Fruit fly (Drosophila melanogaster) whole organism, embryonic: Measurements from ENCODE around the gene CG7557.
A peak's percentile ranks its signal among the peaks of the same experiment; 100 is the strongest.

Source experiments
- CG11456 ChIP-seq: fragments of 200-800 bp; sonication (Bioruptor generic); IDR thresholded peaks from 3 replicates; pipeline ENCODE4 v1.3.6; 2022; ENCODE audit warnings: missing biosample characterization, missing genetic modification characterization
- CG12155 ChIP-seq: fragments of 200-800 bp; sonication (Bioruptor generic); optimal IDR thresholded peaks from 3 replicates; lab custom pipeline; 2016; ENCODE audit warnings: missing biosample characterization, missing genetic modification characterization
- CG13894 ChIP-seq: fragments of 200-800 bp; sonication (Bioruptor generic); optimal IDR thresholded peaks from 3 replicates; lab custom pipeline; 2018; ENCODE audit warnings: missing biosample characterization, mild to moderate bottlenecking, missing genetic modification characterization, moderate library complexity
- CG14441 ChIP-seq: fragments of 200-800 bp; sonication (Bioruptor generic); IDR thresholded peaks from 2 replicates; pipeline ENCODE4 v1.3.6; 2022; ENCODE audit warnings: missing biosample characterization, missing genetic modification characterization
- CG14965 ChIP-seq: fragments of 200-800 bp; sonication (Bioruptor generic); optimal IDR thresholded peaks from 2 replicates; lab custom pipeline; 2016; ENCODE audit warnings: missing biosample characterization, missing genetic modification characterization, borderline replicate concordance
- CG15696 ChIP-seq: fragments of 200-800 bp; sonication (Bioruptor generic); optimal IDR thresholded peaks from 2 replicates; lab custom pipeline; 2019; ENCODE audit warnings: missing biosample characterization, mild to moderate bottlenecking, missing genetic modification characterization, moderate library complexity
- CG16863 ChIP-seq: fragments of 200-800 bp; sonication (Bioruptor generic); optimal IDR thresholded peaks from 3 replicates; lab custom pipeline; 2016; ENCODE audit warnings: missing biosample characterization, missing genetic modification characterization
- CG17328 ChIP-seq: fragments of 200-800 bp; sonication (Bioruptor generic); IDR thresholded peaks from 2 replicates; pipeline ENCODE4 v1.3.6; 2022; ENCODE audit warnings: missing biosample characterization, missing genetic modification characterization
- CG17361 ChIP-seq: fragments of 200-800 bp; sonication (Bioruptor generic); IDR thresholded peaks from 3 replicates; pipeline ENCODE4 v1.3.6; 2022; ENCODE audit warnings: missing biosample characterization, missing genetic modification characterization
- CG17829 ChIP-seq: fragments of 200-800 bp; optimal IDR thresholded peaks from 2 replicates; lab custom pipeline; 2019; ENCODE audit warnings: missing biosample characterization, mild to moderate bottlenecking, missing genetic modification characterization, moderate library complexity
- CG18619 ChIP-seq: fragments of 200-800 bp; sonication (Bioruptor generic); optimal IDR thresholded peaks from 3 replicates; lab custom pipeline; 2017; ENCODE audit warnings: missing biosample characterization, mild to moderate bottlenecking, missing genetic modification characterization
- CG2678 ChIP-seq: fragments of 200-800 bp; sonication (Bioruptor generic); optimal IDR thresholded peaks from 3 replicates; lab custom pipeline; 2019; ENCODE audit warnings: missing biosample characterization, mild to moderate bottlenecking, missing genetic modification characterization, moderate library complexity
- CG6654 ChIP-seq: fragments of 200-800 bp; sonication (Bioruptor generic); optimal IDR thresholded peaks from 2 replicates; lab custom pipeline; 2017; ENCODE audit warnings: missing biosample characterization, mild to moderate bottlenecking, missing genetic modification characterization
- CG6689 ChIP-seq: fragments of 200-800 bp; sonication (Bioruptor generic); IDR thresholded peaks from 2 replicates; pipeline ENCODE4 v1.3.6; 2022; ENCODE audit warnings: missing biosample characterization, missing genetic modification characterization
- CG7357 ChIP-seq: fragments of 200-800 bp; sonication (Bioruptor generic); IDR thresholded peaks from 3 replicates; pipeline ENCODE4 v1.3.6; 2022; ENCODE audit warnings: missing biosample characterization, missing genetic modification characterization
- CG8359 ChIP-seq: fragments of 200-800 bp; sonication (Bioruptor generic); optimal IDR thresholded peaks from 2 replicates; lab custom pipeline; 2017; ENCODE audit warnings: missing biosample characterization, mild to moderate bottlenecking, missing genetic modification characterization, borderline replicate concordance
- CG8924 ChIP-seq: fragments of 200-800 bp; optimal IDR thresholded peaks from 3 replicates; lab custom pipeline; 2019; ENCODE audit warnings: missing biosample characterization, mild to moderate bottlenecking, missing genetic modification characterization, moderate library complexity
- D19B ChIP-seq: fragments of 200-800 bp; sonication (Bioruptor generic); optimal IDR thresholded peaks from 2 replicates; lab custom pipeline; 2017; ENCODE audit warnings: missing biosample characterization, mild to moderate bottlenecking, missing genetic modification characterization
- H2.0 ChIP-seq: fragments of 200-800 bp; sonication (Bioruptor generic); IDR thresholded peaks from 2 replicates; pipeline ENCODE4 v1.3.6; 2022; ENCODE audit warnings: missing biosample characterization, missing genetic modification characterization
- MTF-1 ChIP-seq: fragments of 200-800 bp; sonication (Bioruptor generic); optimal IDR thresholded peaks from 2 replicates; lab custom pipeline; 2018; ENCODE audit warnings: missing biosample characterization, mild to moderate bottlenecking, missing genetic modification characterization, borderline replicate concordance
- NfI ChIP-seq: fragments of 200-800 bp; sonication (Bioruptor generic); optimal IDR thresholded peaks from 3 replicates; lab custom pipeline; 2018; ENCODE audit warnings: missing biosample characterization, mild to moderate bottlenecking, missing genetic modification characterization, moderate library complexity
- Six4 ChIP-seq: fragments of 200-800 bp; sonication (Bioruptor generic); optimal IDR thresholded peaks from 2 replicates; lab custom pipeline; 2016; ENCODE audit warnings: missing biosample characterization, missing genetic modification characterization
- Sry-δ ChIP-seq: fragments of 200-800 bp; sonication (Bioruptor generic); optimal IDR thresholded peaks from 2 replicates; lab custom pipeline; 2016; ENCODE audit warnings: missing biosample characterization, missing genetic modification characterization
- Ssrp ChIP-seq: fragments of 200-800 bp; sonication (Bioruptor generic); optimal IDR thresholded peaks from 2 replicates; lab custom pipeline; 2018; ENCODE audit warnings: missing biosample characterization, mild to moderate bottlenecking, missing genetic modification characterization, moderate library complexity
- Xbp1 ChIP-seq: fragments of 200-800 bp; sonication (Bioruptor generic); optimal IDR thresholded peaks from 3 replicates; lab custom pipeline; 2016; ENCODE audit warnings: missing biosample characterization, mild to moderate bottlenecking, missing genetic modification characterization
- bab2 ChIP-seq: fragments of 200-800 bp; sonication (Bioruptor generic); optimal IDR thresholded peaks from 2 replicates; lab custom pipeline; 2016; ENCODE audit warnings: missing biosample characterization, missing genetic modification characterization
- chm ChIP-seq: fragments of 200-800 bp; sonication (Bioruptor generic); IDR thresholded peaks from 2 replicates; pipeline ENCODE4 v1.3.6; 2022; ENCODE audit warnings: missing biosample characterization, missing genetic modification characterization
- ci ChIP-seq: fragments of 200-800 bp; sonication (Bioruptor generic); IDR thresholded peaks from 3 replicates; pipeline ENCODE4 v1.3.6; 2022; ENCODE audit warnings: missing biosample characterization, missing genetic modification characterization
- cwo ChIP-seq: fragments of 200-800 bp; sonication (Bioruptor generic); optimal IDR thresholded peaks from 3 replicates; lab custom pipeline; 2017; ENCODE audit warnings: missing biosample characterization, missing genetic modification characterization, mild to moderate bottlenecking, moderate library complexity, missing genetic modification reagents
- exex ChIP-seq: fragments of 200-800 bp; sonication (Bioruptor generic); optimal IDR thresholded peaks from 4 replicates; lab custom pipeline; 2018; ENCODE audit warnings: missing biosample characterization, mild to moderate bottlenecking, missing genetic modification characterization, moderate library complexity
- gcm2 ChIP-seq: fragments of 200-800 bp; sonication (Bioruptor generic); optimal IDR thresholded peaks from 2 replicates; lab custom pipeline; 2016; ENCODE audit warnings: missing biosample characterization, missing genetic modification characterization
- ind ChIP-seq: fragments of 200-800 bp; sonication (Bioruptor generic); optimal IDR thresholded peaks from 3 replicates; lab custom pipeline; 2016; ENCODE audit warnings: missing biosample characterization, missing genetic modification characterization
- kay ChIP-seq: fragments of 200-800 bp; sonication (Bioruptor generic); optimal IDR thresholded peaks from 2 replicates; lab custom pipeline; 2016; ENCODE audit warnings: missing biosample characterization, missing genetic modification characterization
- maf-S ChIP-seq: fragments of 200-800 bp; sonication (Bioruptor generic); optimal IDR thresholded peaks from 2 replicates; lab custom pipeline; 2016; ENCODE audit warnings: missing biosample characterization, missing genetic modification characterization
- phol ChIP-seq: fragments of 200-800 bp; sonication (Bioruptor generic); optimal IDR thresholded peaks from 3 replicates; lab custom pipeline; 2018; ENCODE audit warnings: missing biosample characterization, mild to moderate bottlenecking, missing genetic modification characterization, moderate library complexity
- pita ChIP-seq: fragments of 200-800 bp; sonication (Bioruptor generic); optimal IDR thresholded peaks from 2 replicates; lab custom pipeline; 2017; ENCODE audit warnings: missing biosample characterization, mild to moderate bottlenecking, missing genetic modification characterization
- pnt ChIP-seq: fragments of 200-800 bp; sonication (Bioruptor generic); optimal IDR thresholded peaks from 3 replicates; lab custom pipeline; 2016; ENCODE audit warnings: missing biosample characterization, missing genetic modification characterization
- pros ChIP-seq: fragments of 200-800 bp; sonication (Bioruptor generic); optimal IDR thresholded peaks from 3 replicates; lab custom pipeline; 2019; ENCODE audit warnings: missing biosample characterization, mild to moderate bottlenecking, missing genetic modification characterization, moderate library complexity
- pum ChIP-seq: fragments of 200-800 bp; sonication (Bioruptor generic); optimal IDR thresholded peaks from 2 replicates; lab custom pipeline; 2016; ENCODE audit warnings: missing biosample characterization, missing genetic modification characterization
- rib ChIP-seq: fragments of 200-800 bp; sonication (Bioruptor generic); IDR thresholded peaks from 2 replicates; pipeline ENCODE4 v1.3.6; 2022; ENCODE audit warnings: missing biosample characterization, missing genetic modification characterization
- salm ChIP-seq: fragments of 200-800 bp; sonication (Bioruptor generic); optimal IDR thresholded peaks from 2 replicates; lab custom pipeline; 2018; ENCODE audit warnings: missing biosample characterization, mild to moderate bottlenecking, missing genetic modification characterization
- sc ChIP-seq, 3 experiments: fragments of >200 bp in 2 of 3; fragments of 200-800 bp in 1 of 3; sonication (Bioruptor generic) in 1 of 3; optimal IDR thresholded peaks; 2 replicates in 2 of 3; 3 replicates in 1 of 3; lab custom pipeline; 2017; ENCODE audit warnings: mild to moderate bottlenecking in 1 of 3, missing biosample characterization in 1 of 3, missing genetic modification characterization in 1 of 3, missing genetic modification reagents in 1 of 3
- scrt ChIP-seq: fragments of 200-800 bp; sonication (Bioruptor generic); optimal IDR thresholded peaks from 2 replicates; lab custom pipeline; 2018; ENCODE audit warnings: missing biosample characterization, mild to moderate bottlenecking, missing genetic modification characterization, moderate library complexity
- sens-2 ChIP-seq: fragments of 200-800 bp; sonication (Bioruptor generic); IDR thresholded peaks from 2 replicates; pipeline ENCODE4 v1.3.6; 2022; ENCODE audit warnings: missing biosample characterization, missing genetic modification characterization
- slou ChIP-seq: fragments of 200-800 bp; sonication (Bioruptor generic); optimal IDR thresholded peaks from 3 replicates; lab custom pipeline; 2016; ENCODE audit warnings: missing biosample characterization, missing genetic modification characterization
- tap ChIP-seq: fragments of 200-800 bp; optimal IDR thresholded peaks from 3 replicates; lab custom pipeline; 2019; ENCODE audit warnings: missing biosample characterization, mild to moderate bottlenecking, missing genetic modification characterization, moderate library complexity
- tio ChIP-seq: fragments of 200-800 bp; sonication (Bioruptor generic); optimal IDR thresholded peaks from 2 replicates; lab custom pipeline; 2017; ENCODE audit warnings: missing biosample characterization, missing genetic modification characterization, inconsistent platforms
- tna ChIP-seq: fragments of 200-800 bp; sonication (Bioruptor generic); IDR thresholded peaks from 2 replicates; pipeline ENCODE4 v1.3.6; 2022; ENCODE audit warnings: missing biosample characterization, missing genetic modification characterization; ENCODE audit not compliant: partially characterized antibody
- twi ChIP-seq: fragments of 200-800 bp; optimal IDR thresholded peaks from 2 replicates; lab custom pipeline; 2019; ENCODE audit warnings: missing biosample characterization, mild to moderate bottlenecking, missing genetic modification characterization, moderate library complexity
- vvl ChIP-seq: fragments of 200-800 bp; sonication (Bioruptor generic); IDR thresholded peaks from 2 replicates; pipeline ENCODE4 v1.3.6; 2022; ENCODE audit warnings: missing biosample characterization, missing genetic modification characterization

Gene CG7557

DNA sequence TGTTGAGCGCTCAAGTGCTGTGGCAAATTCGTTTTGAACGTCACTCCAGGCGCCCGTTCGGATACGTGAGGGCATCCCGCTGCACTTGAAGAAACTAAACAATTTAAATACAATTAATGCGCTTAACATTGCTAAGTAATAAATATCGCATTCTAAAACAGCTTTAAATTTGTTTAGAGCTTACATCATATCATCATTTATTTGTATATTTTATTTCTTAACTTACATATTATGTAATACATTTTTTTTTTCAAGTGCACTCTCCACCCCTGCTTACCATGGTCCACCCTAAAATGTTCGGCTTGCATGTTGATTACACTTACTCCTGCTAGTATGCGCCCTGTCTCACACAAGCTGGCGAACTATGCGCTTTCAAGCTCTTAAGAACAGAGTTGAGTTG lies 29.6 kb upstream of the CG7557 start (continued):
- peak; percentile 46 for TF ChIP-seq CG15696 (tag; lab: Kevin White, UChicago)
- peak; percentile 94 for TF ChIP-seq CG17328
- peak; percentile 24 for TF ChIP-seq twi (tag; lab: Kevin White, UChicago)
- TF ChIP-seq CG2678 (tag; lab: Kevin White, UChicago) = no peak
- peak; percentile 83 for TF ChIP-seq sens-2
- peak; percentile 83 for TF ChIP-seq phol
- TF ChIP-seq CG14965 (GFP tag; lab: Kevin White, UChicago) = no peak
- peak; percentile 68 for TF ChIP-seq CG14441 (GFP tag; lab: Robert Waterston, UW)
- no peak for TF ChIP-seq CG13894 (tag; lab: Kevin White, UChicago)
- peak; percentile 82 for TF ChIP-seq ci (GFP tag; lab: Robert Waterston, UW)
- TF ChIP-seq CG17829 (tag; lab: Kevin White, UChicago) = peak; percentile 86
- TF ChIP-seq pita (GFP tag; lab: Kevin White, UChicago) = no peak
- peak; percentile 13 for TF ChIP-seq slou (GFP tag; lab: Kevin White, UChicago)
- peak; percentile 54 for TF ChIP-seq tap
- TF ChIP-seq CG18619 (GFP tag; lab: Kevin White, UChicago) = no peak
- TF ChIP-seq pros (GFP tag; lab: Kevin White, UChicago) = no peak
- peak; percentile 40 for TF ChIP-seq CG8359 (GFP tag; lab: Kevin White, UChicago)
- TF ChIP-seq CG7357 = peak; percentile 53; the same call in 1 of the 3 replicates
- TF ChIP-seq CG8924 (tag; lab: Kevin White, UChicago) = peak; percentile 76
- TF ChIP-seq H2.0 (GFP tag; lab: Robert Waterston, UW) = peak; percentile 53; the same call in 1 of the 2 replicates
- no peak for TF ChIP-seq CG11456 (GFP tag; lab: Robert Waterston, UW)
- peak; percentile 58 for TF ChIP-seq ind (GFP tag; lab: Kevin White, UChicago)
- TF ChIP-seq Six4 = peak; percentile 37
- no peak for TF ChIP-seq D19B (GFP tag; lab: Kevin White, UChicago)
- no peak for TF ChIP-seq exex (tag; lab: Kevin White, UChicago)
- TF ChIP-seq NfI (GFP tag; lab: Kevin White, UChicago) = no peak
- peak; percentile 31 for TF ChIP-seq cwo (GFP tag; lab: Kevin White, UChicago)
- peak; percentile 50 for TF ChIP-seq bab2 (GFP tag; lab: Kevin White, UChicago)
- TF ChIP-seq CG6654 (GFP tag; lab: Kevin White, UChicago) = peak; percentile 7
- peak; percentile 61 for TF ChIP-seq CG12155 (GFP tag; lab: Kevin White, UChicago)
- peak; percentile 26 for TF ChIP-seq pnt (GFP tag; lab: Kevin White, UChicago)
- TF ChIP-seq pum = peak; percentile 54
- TF ChIP-seq Sry-δ (GFP tag; lab: Kevin White, UChicago) = no peak
- peak; percentile 65 for TF ChIP-seq tio
- peak; percentile 68 for TF ChIP-seq Xbp1 (GFP tag; lab: Kevin White, UChicago)
- peak; percentile 29 for TF ChIP-seq MTF-1
- TF ChIP-seq kay (GFP tag; lab: Kevin White, UChicago) = peak; percentile 56
- peak; percentile 56 for TF ChIP-seq salm (tag; lab: Kevin White, UChicago)
- TF ChIP-seq maf-S (GFP tag; lab: Kevin White, UChicago) = no peak
- peak; percentile 80 for TF ChIP-seq CG6689 (GFP tag; lab: Robert Waterston, UW)
- no peak for TF ChIP-seq gcm2 (GFP tag; lab: Kevin White, UChicago)
- no peak for TF ChIP-seq rib (GFP tag; lab: Robert Waterston, UW)
- no peak for TF ChIP-seq tna (GFP tag; lab: Robert Waterston, UW)
- TF ChIP-seq vvl = peak; percentile 90
- TF ChIP-seq CG17361 (GFP tag; lab: Robert Waterston, UW) = peak; percentile 80
- TF ChIP-seq chm (GFP tag; lab: Robert Waterston, UW) = peak; percentile 77; the same call in 1 of the 2 replicates
- peak; percentile 10 for TF ChIP-seq scrt
- TF ChIP-seq sc (optimal IDR thresholded peaks at IDR 0.05; lab: Kevin White, UChicago) = no peak
- TF ChIP-seq sc (GFP tag; optimal IDR thresholded peaks at IDR 0.05; lab: Kevin White, UChicago) = peak; percentile 58
- TF ChIP-seq CG16863 (GFP tag; lab: Kevin White, UChicago) = peak; percentile 41
- peak; percentile 82 for TF ChIP-seq Ssrp (tag; lab: Kevin White, UChicago)
